Worm (Caenorhabditis elegans): ENCODE measurements around the gene lgl-1.

ce11 chrX:834478-834877 lies 36.4 kb downstream of the lgl-1 start, which contains the start of gene F39H12.1:
- no peak for TF ChIP-seq lin-32 (GFP tag; optimal IDR thresholded peaks at IDR 0.05)
- TF ChIP-seq unc-39 (tag; optimal IDR thresholded peaks at IDR 0.05): no peak
- no peak for TF ChIP-seq blmp-1 (tag; optimal IDR thresholded peaks at IDR 0.05)
- TF ChIP-seq elt-1 (tag; optimal IDR thresholded peaks at IDR 0.05; ENCODE audit: borderline replicate concordance, insufficient read depth): no peak
- no peak for TF ChIP-seq mep-1 (tag; optimal IDR thresholded peaks at IDR 0.05)
- no peak for TF ChIP-seq lin-13 (tag; optimal IDR thresholded peaks at IDR 0.05)
- no peak for TF ChIP-seq ces-1 (GFP tag; optimal IDR thresholded peaks at IDR 0.05)
